Worm (Caenorhabditis elegans): ENCODE data around the gene C28H8.3.

C28H8.3 gene

DNA sequence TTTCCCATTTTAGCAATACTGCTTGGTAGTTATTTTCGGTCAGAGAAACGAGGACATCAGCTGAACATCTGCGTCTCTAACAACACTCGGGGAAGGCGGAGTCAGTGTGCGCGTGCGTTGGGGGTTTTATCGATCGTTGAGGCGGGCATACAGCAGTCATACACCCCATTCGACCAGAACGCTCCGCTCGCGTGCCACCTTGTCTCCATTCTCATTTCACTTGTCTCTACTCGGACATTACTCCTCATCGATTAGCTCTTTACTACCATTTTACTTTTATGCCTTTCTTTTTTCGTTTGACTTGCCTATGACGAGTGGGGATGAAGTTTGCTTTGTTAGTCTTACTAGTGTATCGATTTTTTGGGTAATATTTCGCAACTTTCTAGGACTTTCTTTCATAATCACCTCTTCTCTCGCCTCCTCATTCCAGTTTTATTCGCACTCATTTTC is 32.0 kb downstream of the C28H8.3 start (continued):
- no peak for TF ChIP-seq unc-98 (GFP tag; IDR thresholded peaks at IDR 0.05)
- peak; percentile 84 for TF ChIP-seq lin-14 (GFP tag; optimal IDR thresholded peaks at IDR 0.05)
- peak; percentile 37 for TF ChIP-seq rnt-1 (tag; optimal IDR thresholded peaks at IDR 0.05)
- no peak for TF ChIP-seq fkh-4 (tag; optimal IDR thresholded peaks at IDR 0.05; ENCODE audit: borderline replicate concordance)

DNA sequence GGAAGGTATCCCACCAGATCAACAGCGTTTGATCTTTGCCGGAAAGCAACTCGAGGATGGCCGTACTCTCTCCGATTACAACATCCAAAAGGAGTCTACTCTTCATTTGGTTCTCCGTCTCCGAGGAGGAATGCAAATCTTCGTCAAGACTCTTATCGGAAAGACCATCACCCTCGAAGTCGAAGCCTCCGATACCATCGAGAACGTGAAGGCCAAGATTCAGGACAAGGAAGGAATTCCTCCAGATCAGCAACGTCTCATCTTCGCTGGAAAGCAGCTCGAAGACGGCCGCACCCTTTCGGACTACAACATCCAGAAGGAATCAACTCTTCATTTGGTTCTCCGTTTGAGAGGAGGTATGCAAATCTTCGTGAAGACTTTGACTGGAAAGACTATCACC is 33.6 kb downstream of the C28H8.3 start:
- peak; percentile 5 for TF ChIP-seq lin-14 (GFP tag; optimal IDR thresholded peaks at IDR 0.05)
- peak; percentile 63 for TF ChIP-seq nhr-85 (tag)
- no peak for TF ChIP-seq isw-1 (GFP tag; IDR thresholded peaks at IDR 0.05)

DNA sequence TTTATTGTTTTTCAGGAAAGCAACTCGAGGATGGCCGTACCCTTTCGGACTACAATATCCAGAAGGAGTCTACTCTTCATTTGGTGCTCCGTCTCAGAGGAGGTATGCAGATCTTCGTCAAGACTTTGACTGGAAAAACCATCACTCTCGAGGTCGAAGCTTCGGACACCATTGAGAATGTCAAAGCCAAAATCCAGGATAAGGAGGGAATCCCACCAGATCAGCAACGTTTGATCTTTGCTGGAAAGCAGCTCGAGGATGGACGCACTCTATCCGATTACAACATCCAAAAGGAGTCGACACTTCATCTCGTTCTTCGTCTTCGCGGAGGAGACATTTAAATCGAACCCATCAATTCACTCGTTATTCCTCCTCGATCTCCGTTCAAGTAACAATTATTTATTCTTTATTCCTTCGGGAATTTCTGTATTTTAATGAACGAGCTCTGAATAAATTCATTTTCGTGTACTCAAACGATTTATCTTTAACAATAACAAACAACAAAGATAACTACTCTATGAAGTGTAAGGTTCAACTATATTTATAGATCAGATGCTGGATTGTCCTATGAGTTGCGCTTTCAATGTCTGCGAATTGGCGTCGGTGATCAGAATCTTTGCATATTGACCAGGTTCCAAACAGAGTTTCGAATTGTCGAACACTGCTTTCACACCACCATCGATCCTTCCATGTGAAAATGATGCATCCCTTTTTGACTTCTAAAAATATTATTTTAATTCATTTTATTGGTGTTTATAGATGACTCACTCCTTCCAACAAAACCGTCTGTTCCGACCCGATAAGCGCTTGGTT is 35.1 kb downstream of the C28H8.3 start:
- no peak for TF ChIP-seq C34B4.2 (tag; optimal IDR thresholded peaks at IDR 0.05)
- TF ChIP-seq alr-1 (tag; optimal IDR thresholded peaks at IDR 0.05; ENCODE audit: borderline replicate concordance) = no peak
- TF ChIP-seq unc-30 (tag; optimal IDR thresholded peaks at IDR 0.05) = no peak
- TF ChIP-seq elt-2 (tag; optimal IDR thresholded peaks at IDR 0.05) = peak; percentile 39
- no peak for TF ChIP-seq fkh-10 (GFP tag; optimal IDR thresholded peaks at IDR 0.05)
- no peak for TF ChIP-seq mab-9 (GFP tag; IDR thresholded peaks at IDR 0.05)
- no peak for TF ChIP-seq sox-4 (tag; optimal IDR thresholded peaks at IDR 0.05)
- TF ChIP-seq mdl-1 (tag; optimal IDR thresholded peaks at IDR 0.05) = no peak
- no peak for TF ChIP-seq egl-13 (tag; optimal IDR thresholded peaks at IDR 0.05)
- no peak for TF ChIP-seq nhr-19 (GFP tag; conservative IDR thresholded peaks at IDR 0.05)
- TF ChIP-seq ama-1 (optimal IDR thresholded peaks at IDR 0.05) = peak; percentile 93
- peak; percentile 98 for TF ChIP-seq aly-2 (tag; optimal IDR thresholded peaks at IDR 0.05)
- no peak for TF ChIP-seq mep-1 (tag; optimal IDR thresholded peaks at IDR 0.05)
- TF ChIP-seq nhr-11 (tag; optimal IDR thresholded peaks at IDR 0.05) = no peak
- TF ChIP-seq nhr-84 (tag; optimal IDR thresholded peaks at IDR 0.05) = no peak
- no peak for TF ChIP-seq fkh-4 (tag; optimal IDR thresholded peaks at IDR 0.05; ENCODE audit: borderline replicate concordance)
- no peak for TF ChIP-seq ceh-82 (tag; optimal IDR thresholded peaks at IDR 0.05)
- no peak for TF ChIP-seq hlh-4 (tag; optimal IDR thresholded peaks at IDR 0.05)
- peak; percentile 68 for TF ChIP-seq nhr-90 (tag; optimal IDR thresholded peaks at IDR 0.05; ENCODE audit: poor library complexity)
- TF ChIP-seq hlh-17 (GFP tag; optimal IDR thresholded peaks at IDR 0.05; ENCODE audit: borderline replicate concordance) = no peak
- TF ChIP-seq skn-1 (tag; optimal IDR thresholded peaks at IDR 0.05) = no peak
- no peak for TF ChIP-seq Y116A8C.19 (tag; optimal IDR thresholded peaks at IDR 0.05; ENCODE audit: borderline replicate concordance)
- TF ChIP-seq vab-15 (tag; optimal IDR thresholded peaks at IDR 0.05) = no peak
- peak; percentile 40 for TF ChIP-seq nhr-20 (tag; optimal IDR thresholded peaks at IDR 0.05)
- no peak for TF ChIP-seq C04F5.9 (tag; optimal IDR thresholded peaks at IDR 0.05)
- TF ChIP-seq fkh-8 (tag; optimal IDR thresholded peaks at IDR 0.05) = no peak
- TF ChIP-seq ceh-90 (tag; optimal IDR thresholded peaks at IDR 0.05) = no peak
- TF ChIP-seq pqm-1 (tag; optimal IDR thresholded peaks at IDR 0.05) = no peak
- TF ChIP-seq unc-130 (tag; optimal IDR thresholded peaks at IDR 0.05) = no peak
- TF ChIP-seq ets-5 (GFP tag; IDR thresholded peaks at IDR 0.05) = no peak
- no peak for TF ChIP-seq unc-62 (GFP tag; optimal IDR thresholded peaks at IDR 0.05)
- no peak for TF ChIP-seq snpc-4 (tag; optimal IDR thresholded peaks at IDR 0.05)
- no peak for TF ChIP-seq zip-4 (GFP tag; optimal IDR thresholded peaks at IDR 0.05)
- TF ChIP-seq mef-2 (tag; optimal IDR thresholded peaks at IDR 0.05) = no peak
- peak; percentile 25 for TF ChIP-seq lin-14 (GFP tag; optimal IDR thresholded peaks at IDR 0.05)
- TF ChIP-seq F16B12.6 (tag; optimal IDR thresholded peaks at IDR 0.05) = no peak
- TF ChIP-seq unc-98 (GFP tag; IDR thresholded peaks at IDR 0.05) = no peak
- TF ChIP-seq nhr-47 (tag; optimal IDR thresholded peaks at IDR 0.05) = peak; percentile 58
- no peak for TF ChIP-seq ces-1 (GFP tag; optimal IDR thresholded peaks at IDR 0.05)
- no peak for TF ChIP-seq ceh-88 (GFP tag; IDR thresholded peaks at IDR 0.05)
- peak; percentile 27 for TF ChIP-seq snu-23 (GFP tag; optimal IDR thresholded peaks at IDR 0.05)
- no peak for TF ChIP-seq fos-1 (tag; optimal IDR thresholded peaks at IDR 0.05)
- TF ChIP-seq efl-3 (GFP tag; optimal IDR thresholded peaks at IDR 0.05) = no peak
- no peak for TF ChIP-seq lin-39 (tag; optimal IDR thresholded peaks at IDR 0.05)
- TF ChIP-seq nhr-28 (tag; optimal IDR thresholded peaks at IDR 0.05) = no peak
